Worm (Caenorhabditis elegans) whole organism, L4 larva: ENCODE results near the gene tag-153.

Source experiments
- Y75B8A.6 ChIP-seq: fragments of 200-800 bp; sonication (Bioruptor generic); IDR thresholded peaks from 2 replicates; pipeline ENCODE4 v1.3.6; 2022; ENCODE audit warnings: missing genetic modification reagents, missing genetic modification characterization, missing compliant biosample characterization
- ama-1 ChIP-seq: fragments of 150-350 bp; optimal IDR thresholded peaks from 2 replicates; lab custom pipeline; 2014; ENCODE audit warnings: inconsistent platforms, mixed read lengths
- dmd-9 ChIP-seq: fragments of 200-800 bp; sonication (Bioruptor generic); IDR thresholded peaks from 2 replicates; pipeline ENCODE4 v1.3.6; 2022; ENCODE audit warnings: missing genetic modification reagents, missing genetic modification characterization, missing compliant biosample characterization
- hlh-30 ChIP-seq: sonication (generic microtip); optimal IDR thresholded peaks from 2 replicates; lab custom pipeline; 2017; ENCODE audit warnings: antibody characterized with exemption, mild to moderate bottlenecking, missing genetic modification characterization, missing compliant biosample characterization; ENCODE audit not compliant: insufficient read depth
- lin-39 ChIP-seq: fragments of 150-350 bp; optimal IDR thresholded peaks from 2 replicates; lab custom pipeline; 2014; ENCODE audit warnings: missing biosample characterization, missing genetic modification reagents, missing genetic modification characterization
- lsy-2 ChIP-seq, 2 experiments: fragments of 150-350 bp in 1 of 2; sonication (generic microtip) in 1 of 2; optimal IDR thresholded peaks; 2 replicates each; lab custom pipeline; 2014 to 2017; ENCODE audit warnings: missing biosample characterization in 2 of 2, missing genetic modification characterization in 2 of 2
- madf-9 ChIP-seq: fragments of 200-800 bp; sonication (Bioruptor generic); conservative IDR thresholded peaks from 2 replicates; pipeline ENCODE4 v1.3.6; 2022; ENCODE audit warnings: missing genetic modification reagents, missing genetic modification characterization, missing compliant biosample characterization
- nhr-11 ChIP-seq: fragments of 150-350 bp; optimal IDR thresholded peaks from 2 replicates; lab custom pipeline; 2014; ENCODE audit warnings: missing biosample characterization, missing genetic modification characterization
- nhr-237 ChIP-seq: sonication (generic microtip); optimal IDR thresholded peaks from 2 replicates; lab custom pipeline; 2017; ENCODE audit warnings: missing biosample characterization, missing genetic modification characterization
- nhr-77 ChIP-seq: fragments of 150-350 bp; optimal IDR thresholded peaks from 2 replicates; lab custom pipeline; 2014; ENCODE audit warnings: missing biosample characterization, missing genetic modification characterization
- pha-4 ChIP-seq, 2 experiments: fragments of 150-350 bp in 1 of 2; fragments of 200-800 bp in 1 of 2; sonication (Bioruptor generic) in 1 of 2; IDR thresholded peaks in 1 of 2; optimal IDR thresholded peaks in 1 of 2; 2 replicates each; pipeline versions ENCODE4 v1.3.6 to Lab custom; 2014 to 2022; ENCODE audit warnings: missing genetic modification characterization in 2 of 2, missing genetic modification reagents in 2 of 2, missing biosample characterization in 1 of 2, missing compliant biosample characterization in 1 of 2
- pqm-1 ChIP-seq: sonication (generic microtip); optimal IDR thresholded peaks from 2 replicates; lab custom pipeline; 2017; ENCODE audit warnings: missing biosample characterization, missing genetic modification characterization
- unc-62 ChIP-seq, 3 experiments: fragments of 150-350 bp in 1 of 3; sonication (generic microtip); optimal IDR thresholded peaks in 2 of 3; peaks in 1 of 3; 1 replicate in 1 of 3; 2 replicates in 2 of 3; lab custom pipeline; 2014 to 2017; ENCODE audit warnings: missing biosample characterization in 3 of 3, missing genetic modification characterization in 3 of 3, missing genetic modification reagents in 3 of 3, missing genotype in 1 of 3
- zag-1 ChIP-seq: fragments of 150-350 bp; optimal IDR thresholded peaks from 2 replicates; lab custom pipeline; 2014; ENCODE audit warnings: missing biosample characterization, missing genetic modification characterization

DNA sequence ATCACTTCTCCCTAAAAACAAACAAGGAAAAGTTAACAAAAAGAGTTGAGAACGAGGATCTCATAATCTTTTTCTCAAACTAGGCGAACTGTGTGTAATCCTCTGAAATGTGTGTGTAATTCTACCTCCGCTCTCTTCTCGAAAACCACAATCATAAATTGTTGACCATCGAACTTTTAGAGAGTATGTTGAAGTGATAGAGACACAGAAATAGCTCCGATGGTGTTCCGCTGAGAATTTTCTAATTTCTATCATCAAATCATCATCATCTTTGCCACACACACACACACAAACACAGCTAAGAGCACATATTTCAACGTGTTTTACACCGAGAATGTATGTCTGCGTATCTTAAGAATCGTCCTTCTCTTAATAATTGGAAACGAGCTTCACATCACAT lies 27.3 kb upstream of the tag-153 start:
- TF ChIP-seq pha-4 (GFP tag; IDR thresholded peaks at IDR 0.05; lab: Robert Waterston, UW) (no peak), pha-4 (tag; optimal IDR thresholded peaks at IDR 0.05; lab: Kevin White, UChicago) (no peak), ama-1 (lab: Kevin White, UChicago) (no peak), lin-39 (no peak), Y75B8A.6 (GFP tag; lab: Robert Waterston, UW) (no peak), dmd-9 (GFP tag; lab: Robert Waterston, UW) (no peak), zag-1 (no peak), madf-9 (GFP tag; lab: Robert Waterston, UW) (no peak), nhr-237 (tag; lab: Kevin White, UChicago) (no peak), unc-62 (GFP tag; optimal IDR thresholded peaks at IDR 0.05 in 1 of 2; lab: Kevin White, UChicago) (peak in 1 of 2 experiments; percentile 87), unc-62 (tag; optimal IDR thresholded peaks at IDR 0.05; lab: Kevin White, UChicago) (no peak), hlh-30 (tag; lab: Kevin White, UChicago) (no peak), nhr-77 (tag; lab: Kevin White, UChicago) (no peak), lsy-2 (tag; optimal IDR thresholded peaks at IDR 0.05; lab: Kevin White, UChicago) (no peak), pqm-1 (tag; lab: Kevin White, UChicago) (no peak), nhr-11 (tag; lab: Kevin White, UChicago) (no peak)
